Fruit fly (Drosophila melanogaster) whole organism, embryonic: ENCODE data around the gene GstO3.

ENCODE experiments used
- CG11456 ChIP-seq: fragments of 200-800 bp; sonication (Bioruptor generic); IDR thresholded peaks from 3 replicates; pipeline ENCODE4 v1.3.6; 2022; ENCODE audit warnings: missing biosample characterization, missing genetic modification characterization
- CG14860 ChIP-seq: fragments of 200-800 bp; sonication (Bioruptor generic); IDR thresholded peaks from 3 replicates; pipeline ENCODE4 v1.3.6; 2022; ENCODE audit warnings: missing biosample characterization, missing genetic modification characterization; ENCODE audit not compliant: partially characterized antibody
- CG15011 ChIP-seq: fragments of 200-800 bp; sonication (Bioruptor generic); optimal IDR thresholded peaks from 3 replicates; lab custom pipeline; 2018; ENCODE audit warnings: missing biosample characterization, mild to moderate bottlenecking, missing genetic modification characterization
- CG16813 ChIP-seq: fragments of 200-800 bp; sonication (Bioruptor generic); IDR thresholded peaks from 3 replicates; pipeline ENCODE4 v1.3.6; 2022; ENCODE audit warnings: missing biosample characterization, missing genetic modification characterization; ENCODE audit not compliant: partially characterized antibody
- CG16815 ChIP-seq: fragments of 200-800 bp; sonication (Bioruptor generic); optimal IDR thresholded peaks from 3 replicates; lab custom pipeline; 2017; ENCODE audit warnings: missing biosample characterization, mild to moderate bottlenecking, missing genetic modification characterization
- CTCF ChIP-seq: fragments of 200-800 bp; sonication (Bioruptor generic); optimal IDR thresholded peaks from 2 replicates; lab custom pipeline; 2017; ENCODE audit warnings: missing biosample characterization, mild to moderate bottlenecking, missing genetic modification characterization, moderate library complexity
- D ChIP-seq, 2 experiments: fragments of 200-800 bp in 1 of 2; fragments of >200 bp in 1 of 2; sonication (Bioruptor generic) in 1 of 2; optimal IDR thresholded peaks; 2 replicates in 1 of 2; 3 replicates in 1 of 2; lab custom pipeline; 2017; ENCODE audit warnings: mild to moderate bottlenecking in 1 of 2, missing biosample characterization in 1 of 2, missing genetic modification characterization in 1 of 2, missing genetic modification reagents in 1 of 2
- Elba2 ChIP-seq: fragments of 200-800 bp; sonication (Bioruptor generic); optimal IDR thresholded peaks from 3 replicates; lab custom pipeline; 2016; ENCODE audit warnings: missing biosample characterization, missing genetic modification characterization
- Gsc ChIP-seq: fragments of 200-800 bp; sonication (Bioruptor generic); IDR thresholded peaks from 2 replicates; pipeline ENCODE4 v1.3.6; 2022; ENCODE audit warnings: missing biosample characterization, missing genetic modification characterization
- Nf-YB ChIP-seq: fragments of 200-800 bp; sonication (Bioruptor generic); optimal IDR thresholded peaks from 3 replicates; lab custom pipeline; 2019; ENCODE audit warnings: missing biosample characterization, mild to moderate bottlenecking, missing genetic modification characterization, moderate library complexity
- cg ChIP-seq: fragments of 200-800 bp; sonication (Bioruptor generic); optimal IDR thresholded peaks from 3 replicates; lab custom pipeline; 2019; ENCODE audit warnings: missing biosample characterization, mild to moderate bottlenecking, missing genetic modification characterization, moderate library complexity
- nerfin-2 ChIP-seq: fragments of 200-800 bp; sonication (Bioruptor generic); IDR thresholded peaks from 2 replicates; pipeline ENCODE4 v1.3.6; 2022; ENCODE audit warnings: missing biosample characterization, missing genetic modification characterization; ENCODE audit not compliant: partially characterized antibody
- schlank ChIP-seq: fragments of 200-800 bp; sonication (Bioruptor generic); optimal IDR thresholded peaks from 2 replicates; lab custom pipeline; 2018; ENCODE audit warnings: missing biosample characterization, mild to moderate bottlenecking, missing genetic modification characterization

DNA sequence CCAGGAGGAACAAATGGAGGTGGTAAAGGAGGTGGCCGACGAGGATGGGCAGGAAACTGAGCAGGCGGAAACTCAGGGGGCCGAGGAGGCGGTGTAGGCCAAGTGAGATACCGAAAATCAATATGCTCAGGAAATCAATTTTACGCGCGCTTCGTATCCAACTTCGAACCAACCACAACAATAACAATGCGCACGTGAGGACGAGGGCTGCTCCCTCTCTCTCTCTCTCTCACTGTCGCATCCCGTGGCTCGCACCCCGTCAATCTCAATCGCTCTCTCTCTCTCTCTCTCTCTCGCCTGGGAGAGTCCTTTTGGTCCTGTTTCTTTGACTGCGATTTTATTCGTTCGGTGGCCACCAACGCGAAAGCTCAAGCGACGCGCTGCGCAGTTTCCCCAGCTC is 6.3 kb upstream of the GstO3 start, which contains the start of gene CG6765:
- no peak for TF ChIP-seq CG11456 (GFP tag; lab: Robert Waterston, UW)
- no peak for TF ChIP-seq CTCF (GFP tag; lab: Kevin White, UChicago)
- TF ChIP-seq Nf-YB (GFP tag; lab: Kevin White, UChicago), result no peak
- TF ChIP-seq Elba2, result no peak
- no peak for TF ChIP-seq CG14860 (GFP tag; lab: Robert Waterston, UW)
- TF ChIP-seq cg (GFP tag; lab: Kevin White, UChicago), result no peak
- no peak for TF ChIP-seq CG15011 (GFP tag; lab: Kevin White, UChicago)
- TF ChIP-seq CG16813 (GFP tag; lab: Robert Waterston, UW), result no peak
- TF ChIP-seq D (optimal IDR thresholded peaks at IDR 0.05; lab: Kevin White, UChicago), result no peak
- no peak for TF ChIP-seq D (GFP tag; optimal IDR thresholded peaks at IDR 0.05; lab: Kevin White, UChicago)
- no peak for TF ChIP-seq schlank (tag; lab: Kevin White, UChicago)
- no peak for TF ChIP-seq Gsc (GFP tag; lab: Robert Waterston, UW)
- no peak for TF ChIP-seq CG16815
- TF ChIP-seq nerfin-2 (GFP tag; lab: Robert Waterston, UW), result no peak
